Fruit fly (Drosophila melanogaster) whole organism, prepupa: Measurements from ENCODE around the gene CG7685.
A peak's percentile ranks its signal among the peaks of the same experiment; 100 is the strongest.

Source experiments
- Blimp-1 ChIP-seq: fragments of 200-800 bp; sonication (Bioruptor generic); optimal IDR thresholded peaks from 3 replicates; lab custom pipeline; 2017; ENCODE audit warnings: missing biosample characterization, missing genetic modification characterization, mild to moderate bottlenecking, moderate library complexity, missing genetic modification reagents
- CG10669 ChIP-seq: fragments of 200-800 bp; sonication (Bioruptor generic); optimal IDR thresholded peaks from 3 replicates; lab custom pipeline; 2018; ENCODE audit warnings: missing biosample characterization, mild to moderate bottlenecking, missing genetic modification characterization, moderate library complexity
- CG11294 ChIP-seq: fragments of 200-800 bp; sonication (Bioruptor generic); IDR thresholded peaks from 2 replicates; pipeline ENCODE4 v1.3.6; 2022; ENCODE audit warnings: missing biosample characterization, missing genetic modification characterization
- CG11762 ChIP-seq: fragments of 200-800 bp; sonication (Bioruptor generic); optimal IDR thresholded peaks from 3 replicates; lab custom pipeline; 2016; ENCODE audit warnings: missing biosample characterization, missing genetic modification characterization; ENCODE audit not compliant: insufficient read depth
- CG11902 ChIP-seq: fragments of 200-800 bp; sonication (Bioruptor generic); optimal IDR thresholded peaks from 3 replicates; lab custom pipeline; 2016; ENCODE audit warnings: missing biosample characterization, missing genetic modification characterization
- CG1621 ChIP-seq: fragments of 200-800 bp; sonication (Bioruptor generic); optimal IDR thresholded peaks from 3 replicates; lab custom pipeline; 2018; ENCODE audit warnings: missing biosample characterization, mild to moderate bottlenecking, missing genetic modification characterization
- CG31627 ChIP-seq: fragments of 200-800 bp; sonication (Bioruptor generic); optimal IDR thresholded peaks from 3 replicates; lab custom pipeline; 2016; ENCODE audit warnings: missing biosample characterization, missing genetic modification characterization
- CG32006 ChIP-seq: fragments of 200-800 bp; sonication (Bioruptor generic); optimal IDR thresholded peaks from 3 replicates; lab custom pipeline; 2017; ENCODE audit warnings: missing biosample characterization, mild to moderate bottlenecking, missing genetic modification characterization
- CG4318 ChIP-seq: fragments of 200-800 bp; sonication (Bioruptor generic); optimal IDR thresholded peaks from 3 replicates; lab custom pipeline; 2017; ENCODE audit warnings: missing biosample characterization, mild to moderate bottlenecking, missing genetic modification characterization
- CG6276 ChIP-seq: fragments of 200-800 bp; sonication (Bioruptor generic); optimal IDR thresholded peaks from 2 replicates; lab custom pipeline; 2017; ENCODE audit warnings: missing biosample characterization, mild to moderate bottlenecking, missing genetic modification characterization
- CG6792 ChIP-seq: fragments of 200-800 bp; sonication (Bioruptor generic); optimal IDR thresholded peaks from 3 replicates; lab custom pipeline; 2016; ENCODE audit warnings: missing biosample characterization, missing genetic modification characterization
- CG6854 ChIP-seq: fragments of 200-800 bp; sonication (Bioruptor generic); optimal IDR thresholded peaks from 2 replicates; lab custom pipeline; 2017; ENCODE audit warnings: missing biosample characterization, mild to moderate bottlenecking, missing genetic modification characterization
- CG7368 ChIP-seq: fragments of 200-800 bp; sonication (Bioruptor generic); optimal IDR thresholded peaks from 3 replicates; lab custom pipeline; 2016; ENCODE audit warnings: missing biosample characterization, missing genetic modification characterization
- CG8319 ChIP-seq: fragments of 200-800 bp; sonication (Bioruptor generic); optimal IDR thresholded peaks from 3 replicates; lab custom pipeline; 2016; ENCODE audit warnings: missing biosample characterization, missing genetic modification characterization
- CG9139 ChIP-seq: fragments of 200-800 bp; sonication (Bioruptor generic); optimal IDR thresholded peaks from 3 replicates; lab custom pipeline; 2017; ENCODE audit warnings: missing biosample characterization, mild to moderate bottlenecking, missing genetic modification characterization
- Eip75B ChIP-seq: fragments of 200-800 bp; sonication (Bioruptor generic); optimal IDR thresholded peaks from 3 replicates; lab custom pipeline; 2016; ENCODE audit warnings: missing biosample characterization, missing genetic modification characterization
- Eip78C ChIP-seq: fragments of 200-800 bp; sonication (Bioruptor generic); peaks from one replicate; lab custom pipeline; 2016; ENCODE audit warnings: missing biosample characterization, missing genetic modification characterization
- Eip93F ChIP-seq: fragments of 200-800 bp; sonication (Bioruptor generic); optimal IDR thresholded peaks from 2 replicates; lab custom pipeline; 2016; ENCODE audit warnings: missing biosample characterization, mild to moderate bottlenecking, missing genetic modification characterization
- Ets21C ChIP-seq: fragments of 200-800 bp; sonication (Bioruptor generic); optimal IDR thresholded peaks from 3 replicates; lab custom pipeline; 2016; ENCODE audit warnings: missing biosample characterization, missing genetic modification characterization
- Hr38 ChIP-seq: sonication (Bioruptor generic); optimal IDR thresholded peaks from 2 replicates; lab custom pipeline; 2016; ENCODE audit warnings: missing biosample characterization, missing genetic modification characterization
- Hr39 ChIP-seq: fragments of 200-800 bp; sonication (Bioruptor generic); optimal IDR thresholded peaks from 2 replicates; lab custom pipeline; 2016; ENCODE audit warnings: missing biosample characterization, missing genetic modification characterization
- Met ChIP-seq: fragments of 200-800 bp; sonication (Bioruptor generic); optimal IDR thresholded peaks from 3 replicates; lab custom pipeline; 2016; ENCODE audit warnings: missing biosample characterization, missing genetic modification characterization
- Sox14 ChIP-seq: fragments of 200-800 bp; sonication (Bioruptor generic); optimal IDR thresholded peaks from 3 replicates; lab custom pipeline; 2016; ENCODE audit warnings: missing biosample characterization, missing genetic modification characterization
- Sox15 ChIP-seq: fragments of 200-800 bp; sonication (Bioruptor generic); optimal IDR thresholded peaks from 3 replicates; lab custom pipeline; 2016; ENCODE audit warnings: missing biosample characterization, missing genetic modification characterization
- achi ChIP-seq: fragments of 200-800 bp; sonication (Bioruptor generic); optimal IDR thresholded peaks from 3 replicates; lab custom pipeline; 2016; ENCODE audit warnings: missing biosample characterization, missing genetic modification characterization
- acj6 ChIP-seq: fragments of 200-800 bp; sonication (Bioruptor generic); optimal IDR thresholded peaks from 3 replicates; lab custom pipeline; 2016; ENCODE audit warnings: missing biosample characterization, missing genetic modification characterization
- cyc ChIP-seq: fragments of 200-800 bp; sonication (Bioruptor generic); optimal IDR thresholded peaks from 3 replicates; lab custom pipeline; 2016; ENCODE audit warnings: missing biosample characterization, missing genetic modification characterization
- dac ChIP-seq: fragments of 200-800 bp; sonication (Bioruptor generic); optimal IDR thresholded peaks from 2 replicates; lab custom pipeline; 2017; ENCODE audit warnings: missing biosample characterization, mild to moderate bottlenecking, missing genetic modification characterization
- dsx ChIP-seq: fragments of 200-800 bp; optimal IDR thresholded peaks from 3 replicates; lab custom pipeline; 2019; ENCODE audit warnings: missing biosample characterization, mild to moderate bottlenecking, missing genetic modification characterization, moderate library complexity; ENCODE audit not compliant: poor library complexity, severe bottlenecking
- esn ChIP-seq: fragments of 200-800 bp; sonication (Bioruptor generic); optimal IDR thresholded peaks from 2 replicates; lab custom pipeline; 2016; ENCODE audit warnings: missing biosample characterization, mild to moderate bottlenecking, missing genetic modification characterization, moderate library complexity
- fd59A ChIP-seq: fragments of 200-800 bp; sonication (Bioruptor generic); optimal IDR thresholded peaks from 2 replicates; lab custom pipeline; 2017; ENCODE audit warnings: missing biosample characterization, mild to moderate bottlenecking, missing genetic modification characterization, missing genetic modification reagents
- pdm3 ChIP-seq: fragments of 200-800 bp; sonication (Bioruptor generic); optimal IDR thresholded peaks from 3 replicates; lab custom pipeline; 2016; ENCODE audit warnings: missing biosample characterization, missing genetic modification characterization
- salr ChIP-seq, 2 experiments: fragments of 200-800 bp; sonication (Bioruptor generic); optimal IDR thresholded peaks; 3 replicates each; lab custom pipeline; 2016 to 2018; ENCODE audit warnings: missing biosample characterization in 2 of 2, missing genetic modification characterization in 2 of 2, mild to moderate bottlenecking in 1 of 2
- ss ChIP-seq, 2 experiments: fragments of 200-800 bp; sonication (Bioruptor generic); optimal IDR thresholded peaks; 2 replicates in 1 of 2; 3 replicates in 1 of 2; lab custom pipeline; 2017 to 2018; ENCODE audit warnings: mild to moderate bottlenecking in 2 of 2, missing biosample characterization in 2 of 2, missing genetic modification characterization in 2 of 2, moderate library complexity in 1 of 2
- topi ChIP-seq: fragments of 200-800 bp; sonication (Bioruptor generic); optimal IDR thresholded peaks from 3 replicates; lab custom pipeline; 2016; ENCODE audit warnings: missing biosample characterization, missing genetic modification characterization
- vri ChIP-seq: fragments of 200-800 bp; sonication (Bioruptor generic); optimal IDR thresholded peaks from 3 replicates; lab custom pipeline; 2016; ENCODE audit warnings: missing biosample characterization, mild to moderate bottlenecking, missing genetic modification characterization

CG7685 gene

DNA sequence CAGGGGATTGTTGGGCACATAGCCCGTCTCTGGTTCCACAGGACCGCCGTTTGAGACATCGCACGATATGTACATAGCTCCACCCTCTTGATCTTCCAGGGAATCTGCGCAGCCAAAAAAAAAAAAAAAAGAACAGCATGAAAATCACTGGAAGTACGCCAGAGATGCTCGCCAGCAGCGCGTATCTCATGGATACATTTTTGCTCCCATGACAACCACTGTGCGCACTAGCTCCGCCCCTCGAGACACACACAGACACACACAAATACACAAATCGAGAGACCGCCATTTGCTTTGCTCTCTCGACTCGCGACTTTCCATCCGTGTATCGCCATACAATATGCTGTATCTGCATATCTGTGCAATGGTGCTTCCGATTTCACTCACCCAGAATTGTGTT lies 33.4 kb upstream of the CG7685 start (continued):
- TF ChIP-seq Eip75B (GFP tag; lab: Kevin White, UChicago) (no peak), CG31627 (no peak), fd59A (GFP tag; lab: Kevin White, UChicago) (no peak), CG6792 (no peak), CG11902 (GFP tag; lab: Kevin White, UChicago) (no peak), CG32006 (GFP tag; lab: Kevin White, UChicago) (no peak), CG7368 (peak; percentile 31), Hr38 (GFP tag; lab: Kevin White, UChicago) (no peak), acj6 (peak; percentile 21), Sox15 (GFP tag; lab: Kevin White, UChicago) (no peak), topi (no peak), Eip93F (GFP tag; lab: Kevin White, UChicago) (no peak), Eip78C (GFP tag; lab: Kevin White, UChicago) (peak; percentile 80), cyc (GFP tag; lab: Kevin White, UChicago) (no peak), CG6276 (no peak), CG8319 (GFP tag; lab: Kevin White, UChicago) (no peak), CG4318 (GFP tag; lab: Kevin White, UChicago) (no peak), salr (GFP tag; optimal IDR thresholded peaks at IDR 0.05; lab: Kevin White, UChicago) (peak in 1 of 2 experiments; percentile 19), achi (GFP tag; lab: Kevin White, UChicago) (peak; percentile 42), Ets21C (no peak), Hr39 (GFP tag; lab: Kevin White, UChicago) (no peak), Sox14 (no peak), CG11762 (GFP tag; lab: Kevin White, UChicago) (no peak), Met (GFP tag; lab: Kevin White, UChicago) (peak; percentile 32), vri (GFP tag; lab: Kevin White, UChicago) (no peak), pdm3 (GFP tag; lab: Kevin White, UChicago) (peak; percentile 31), CG10669 (GFP tag; lab: Kevin White, UChicago) (no peak), CG1621 (no peak), dac (GFP tag; lab: Kevin White, UChicago) (no peak), CG11294 (GFP tag; lab: Robert Waterston, UW) (no peak), esn (GFP tag; lab: Kevin White, UChicago) (peak; percentile 22)

DNA sequence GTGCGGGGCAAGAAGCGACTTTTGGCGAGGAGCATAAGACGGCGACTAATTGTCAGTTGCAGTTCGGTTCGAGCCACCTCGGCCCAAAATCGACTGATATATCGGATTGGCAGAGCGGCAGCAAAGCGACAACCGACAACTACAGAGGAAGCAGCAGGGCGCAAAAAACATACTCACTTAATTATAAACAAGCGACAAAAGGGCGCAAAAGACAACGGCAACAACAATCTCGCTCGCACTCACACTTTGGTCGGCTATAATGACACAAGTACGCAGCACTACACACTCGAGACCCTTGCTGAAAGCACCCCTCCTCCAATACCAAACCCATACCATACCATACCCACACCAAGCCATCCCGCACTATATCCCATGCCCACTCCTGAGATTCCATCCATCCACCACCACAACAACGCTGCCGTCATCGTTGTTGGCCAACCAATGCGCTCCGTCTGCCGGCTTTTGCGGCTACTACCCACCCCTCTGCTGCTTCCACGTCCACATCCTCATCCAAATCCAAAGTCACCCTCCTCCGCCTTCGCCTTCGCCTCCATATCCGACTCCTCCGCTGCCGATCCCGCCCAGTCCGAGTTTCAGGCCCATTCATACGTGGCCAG lies 31.9 kb upstream of the CG7685 start, which contains the start of gene gl:
gl (minus strand) TSS at position 51 of the 617 bp plus-strand sequence.
- TF ChIP-seq CG9139 (GFP tag; lab: Kevin White, UChicago) = no peak
- no peak for TF ChIP-seq vri (GFP tag; lab: Kevin White, UChicago)
- TF ChIP-seq Eip75B (GFP tag; lab: Kevin White, UChicago) = no peak
- TF ChIP-seq CG31627 = no peak
- no peak for TF ChIP-seq CG6276
- TF ChIP-seq CG6854 (GFP tag; lab: Kevin White, UChicago) = no peak
- no peak for TF ChIP-seq CG11294 (GFP tag; lab: Robert Waterston, UW)
- TF ChIP-seq ss (GFP tag; optimal IDR thresholded peaks at IDR 0.05; lab: Kevin White, UChicago) = no peak
- TF ChIP-seq dsx (GFP tag; lab: Kevin White, UChicago) = no peak
- TF ChIP-seq Sox14 = no peak
- no peak for TF ChIP-seq CG7368
- TF ChIP-seq Blimp-1 = no peak
- no peak for TF ChIP-seq Ets21C
- no peak for TF ChIP-seq topi
- TF ChIP-seq, all 60 proteins: peak for 0

DNA sequence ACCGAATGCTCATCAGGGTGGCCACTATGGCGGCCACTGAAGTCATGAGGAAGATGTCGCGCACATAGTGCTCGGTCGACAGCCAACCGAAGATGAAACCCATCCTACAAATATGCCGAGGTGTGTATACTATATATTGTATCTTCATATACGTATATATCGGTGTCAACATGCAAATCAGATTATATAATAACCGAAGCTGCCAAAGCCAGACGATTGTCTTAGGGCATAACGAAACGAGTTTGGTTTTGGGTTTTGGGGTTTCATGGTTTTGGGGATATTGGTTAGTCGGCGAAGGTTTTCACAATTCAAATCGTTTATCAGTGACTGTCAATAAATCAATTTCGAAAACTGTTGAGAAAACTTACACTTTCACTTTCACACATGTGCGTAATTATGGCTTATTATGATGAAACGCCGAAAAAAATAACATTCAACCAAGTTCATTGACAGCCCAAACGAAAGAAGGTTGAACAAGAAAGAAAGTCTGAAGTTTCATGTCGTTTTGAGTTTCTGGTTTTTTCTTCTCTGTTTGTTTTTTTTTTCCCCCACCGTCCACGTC lies 24.4 kb upstream of the CG7685 start:
- TF ChIP-seq CG11294 (GFP tag; lab: Robert Waterston, UW) (no peak), Blimp-1 (peak; percentile 73), Eip78C (GFP tag; lab: Kevin White, UChicago) (peak; percentile 28)
